Worm (Caenorhabditis elegans) whole organism, young adult: ENCODE results near the gene dpf-4.
A peak's percentile ranks its signal among the peaks of the same experiment; 100 is the strongest.

ENCODE experiments used
- F57A8.1 ChIP-seq: fragments of 200-800 bp; sonication (Bioruptor generic); optimal IDR thresholded peaks from 2 replicates; lab custom pipeline; 2018; ENCODE audit warnings: mild to moderate bottlenecking, missing genetic modification characterization, moderate library complexity, missing compliant biosample characterization
- Y67H2A.10 ChIP-seq: fragments of 200-800 bp; sonication (Bioruptor generic); conservative IDR thresholded peaks from 2 replicates; pipeline ENCODE4 v1.3.6; 2022; ENCODE audit warnings: missing genetic modification reagents, missing genetic modification characterization, missing compliant biosample characterization
- ceh-58 ChIP-seq: fragments of 200-800 bp; sonication (Bioruptor generic); IDR thresholded peaks from 2 replicates; pipeline ENCODE4 v1.3.6; 2022; ENCODE audit warnings: missing genetic modification characterization, missing compliant biosample characterization
- hlh-26 ChIP-seq: fragments of 200-800 bp; sonication (Bioruptor generic); conservative IDR thresholded peaks from 2 replicates; pipeline ENCODE4 v1.3.6; 2022; ENCODE audit warnings: missing genetic modification reagents, missing genetic modification characterization, missing compliant biosample characterization
- hmg-1.2 ChIP-seq: fragments of 200-800 bp; sonication (Bioruptor generic); IDR thresholded peaks from 2 replicates; pipeline ENCODE4 v1.3.6; 2022; ENCODE audit warnings: missing genetic modification reagents, missing genetic modification characterization, missing compliant biosample characterization
- lin-35 ChIP-seq, 3 experiments: fragments of 150-350 bp in 2 of 3; sonication (generic microtip) in 1 of 3; optimal IDR thresholded peaks; 2 replicates each; lab custom pipeline; 2014 to 2018; ENCODE audit warnings: missing biosample characterization in 3 of 3, missing genetic modification characterization in 3 of 3, missing genetic modification reagents in 3 of 3
- madf-3 ChIP-seq: fragments of 200-800 bp; sonication (Bioruptor generic); IDR thresholded peaks from 2 replicates; pipeline ENCODE4 v1.3.6; 2022; ENCODE audit warnings: missing genetic modification reagents, missing genetic modification characterization, missing compliant biosample characterization
- mxl-1 ChIP-seq: sonication (generic microtip); optimal IDR thresholded peaks from 2 replicates; lab custom pipeline; 2016; ENCODE audit warnings: missing genetic modification characterization, missing compliant biosample characterization
- rec-8 ChIP-seq, 2 experiments: sonication (generic microtip); optimal IDR thresholded peaks; 2 replicates each; lab custom pipeline; 2016; ENCODE audit warnings: mild to moderate bottlenecking in 2 of 2, missing genetic modification characterization in 2 of 2, missing genetic modification reagents in 2 of 2, missing genotype in 2 of 2, missing biosample characterization in 1 of 2, missing compliant biosample characterization in 1 of 2, moderate library complexity in 1 of 2
- unc-62 ChIP-seq: fragments of 150-350 bp; optimal IDR thresholded peaks from 2 replicates; lab custom pipeline; 2014; ENCODE audit warnings: missing biosample characterization, missing genetic modification reagents, missing genetic modification characterization
- ztf-26 ChIP-seq: sonication (generic microtip); optimal IDR thresholded peaks from 2 replicates; lab custom pipeline; 2017; ENCODE audit warnings: missing genetic modification characterization, missing compliant biosample characterization
- ztf-3 ChIP-seq: fragments of 200-800 bp; sonication (Bioruptor generic); optimal IDR thresholded peaks from 2 replicates; lab custom pipeline; 2018; ENCODE audit warnings: mild to moderate bottlenecking, missing genetic modification characterization, missing compliant biosample characterization

- no peak for TF ChIP-seq Y67H2A.10 (GFP tag; lab: Robert Waterston, UW)
- 0 out of 2 replicates have a peak, but pooled peaks have one; percentile 7 for TF ChIP-seq hmg-1.2
- TF ChIP-seq rec-8 (tag; optimal IDR thresholded peaks at IDR 0.05; lab: Kevin White, UChicago), result no peak
- no peak for TF ChIP-seq F57A8.1
- no peak for TF ChIP-seq lin-35 (GFP tag; optimal IDR thresholded peaks at IDR 0.05; lab: Kevin White, UChicago)
- TF ChIP-seq unc-62 (GFP tag; lab: Kevin White, UChicago), result no peak
- TF ChIP-seq hlh-26 (GFP tag; lab: Robert Waterston, UW), result no peak
- TF ChIP-seq ceh-58 (GFP tag; lab: Robert Waterston, UW), result no peak
- TF ChIP-seq ztf-3, result no peak
- no peak for TF ChIP-seq madf-3 (GFP tag; lab: Robert Waterston, UW)
- TF ChIP-seq mxl-1, result no peak
- peak; percentile 2 for TF ChIP-seq ztf-26 (tag; lab: Kevin White, UChicago)
These were observed 17.9 kb downstream of the dpf-4 start for ce11 chrIII:5876867-5877641.
